Worm (Caenorhabditis elegans) whole organism, mixed stage, embryonic: Measurements from ENCODE around the gene mig-38.

Experiments used
- ces-1 ChIP-seq: fragments of 150-350 bp; optimal IDR thresholded peaks from 2 replicates; lab custom pipeline; 2014; ENCODE audit warnings: missing biosample characterization, missing genetic modification reagents, missing genetic modification characterization
- elt-3 ChIP-seq: fragments of 150-350 bp; optimal IDR thresholded peaks from 2 replicates; lab custom pipeline; 2014; ENCODE audit warnings: missing biosample characterization, missing genetic modification characterization
- hlh-1 ChIP-seq: fragments of 150-350 bp; optimal IDR thresholded peaks from 2 replicates; lab custom pipeline; 2014; ENCODE audit warnings: missing biosample characterization, missing genetic modification reagents, missing genetic modification characterization
- lin-32 ChIP-seq: fragments of 200-800 bp; sonication (Bioruptor generic); optimal IDR thresholded peaks from 2 replicates; lab custom pipeline; 2018; ENCODE audit warnings: mild to moderate bottlenecking, missing genetic modification characterization, missing compliant biosample characterization
- mab-5 ChIP-seq: fragments of 150-350 bp; optimal IDR thresholded peaks from 2 replicates; lab custom pipeline; 2014; ENCODE audit warnings: missing biosample characterization, missing genetic modification characterization
- nhr-12 ChIP-seq: fragments of 150-350 bp; optimal IDR thresholded peaks from 2 replicates; lab custom pipeline; 2014; ENCODE audit warnings: missing biosample characterization, missing genetic modification characterization
- nhr-2 ChIP-seq: fragments of 150-350 bp; optimal IDR thresholded peaks from 2 replicates; lab custom pipeline; 2014; ENCODE audit warnings: missing biosample characterization, missing genetic modification characterization
- nhr-237 ChIP-seq: fragments of 150-350 bp; optimal IDR thresholded peaks from 2 replicates; lab custom pipeline; 2014; ENCODE audit warnings: missing biosample characterization, missing genetic modification characterization
- nhr-76 ChIP-seq: sonication (generic microtip); optimal IDR thresholded peaks from 2 replicates; lab custom pipeline; 2017; ENCODE audit warnings: missing biosample characterization, missing genetic modification characterization
- snpc-4 ChIP-seq: fragments of 150-350 bp; optimal IDR thresholded peaks from 2 replicates; lab custom pipeline; 2014; ENCODE audit warnings: missing biosample characterization, missing genetic modification characterization

ce11 chrIV:11645354-11645753, 51.3 kb downstream of the mig-38 start:
- no peak for TF ChIP-seq nhr-2 (tag; lab: Kevin White, UChicago)
- TF ChIP-seq mab-5: no peak
- no peak for TF ChIP-seq hlh-1 (tag; lab: Kevin White, UChicago)
- no peak for TF ChIP-seq nhr-237 (tag; lab: Kevin White, UChicago)
- TF ChIP-seq nhr-76 (tag; lab: Kevin White, UChicago): no peak
- TF ChIP-seq lin-32 (GFP tag; lab: Kevin White, UChicago): no peak
- TF ChIP-seq elt-3: no peak
- no peak for TF ChIP-seq nhr-12 (tag; lab: Kevin White, UChicago)
- no peak for TF ChIP-seq ces-1 (GFP tag; lab: Kevin White, UChicago)
- no peak for TF ChIP-seq snpc-4 (tag; lab: Kevin White, UChicago)
